Worm (Caenorhabditis elegans) whole organism, L2 larva: ENCODE data around the gene ZC239.4.

Experiments
- C34F6.9 ChIP-seq: fragments of 150-350 bp; optimal IDR thresholded peaks from 2 replicates; lab custom pipeline; 2014; ENCODE audit warnings: missing biosample characterization, missing genetic modification characterization
- F13H6.1 ChIP-seq: sonication (generic microtip); optimal IDR thresholded peaks from 2 replicates; lab custom pipeline; 2016; ENCODE audit warnings: missing genetic modification characterization, missing compliant biosample characterization
- R02D3.7 ChIP-seq: fragments of 150-350 bp; optimal IDR thresholded peaks from 2 replicates; lab custom pipeline; 2014; ENCODE audit warnings: missing biosample characterization, missing genetic modification characterization
- Y55F3AM.14 ChIP-seq: fragments of 200-800 bp; sonication (Bioruptor generic); optimal IDR thresholded peaks from 2 replicates; lab custom pipeline; 2018; ENCODE audit warnings: mild to moderate bottlenecking, missing genetic modification characterization, missing compliant biosample characterization
- ZK546.5 ChIP-seq: sonication (generic microtip); optimal IDR thresholded peaks from 2 replicates; lab custom pipeline; 2017; ENCODE audit warnings: missing biosample characterization, missing genetic modification characterization
- alr-1 ChIP-seq: fragments of 150-350 bp; optimal IDR thresholded peaks from 2 replicates; lab custom pipeline; 2014; ENCODE audit warnings: missing biosample characterization, missing genetic modification characterization
- aly-2 ChIP-seq: fragments of 150-350 bp; optimal IDR thresholded peaks from 2 replicates; lab custom pipeline; 2014; ENCODE audit warnings: missing biosample characterization, missing genetic modification characterization
- ama-1 ChIP-seq: fragments of 150-350 bp; optimal IDR thresholded peaks from 2 replicates; lab custom pipeline; 2018; ENCODE audit warnings: inconsistent platforms
- blmp-1 ChIP-seq: sonication (generic microtip); optimal IDR thresholded peaks from 2 replicates; lab custom pipeline; 2017; ENCODE audit warnings: missing genetic modification characterization, mild to moderate bottlenecking, missing compliant biosample characterization, antibody characterized with exemption, moderate library complexity; ENCODE audit not compliant: insufficient read depth
- ceh-16 ChIP-seq: fragments of 150-350 bp; optimal IDR thresholded peaks from 2 replicates; lab custom pipeline; 2014; ENCODE audit warnings: missing biosample characterization, missing genetic modification characterization
- ceh-82 ChIP-seq: fragments of 150-350 bp; optimal IDR thresholded peaks from 2 replicates; lab custom pipeline; 2014; ENCODE audit warnings: missing biosample characterization, missing genetic modification characterization
- dmd-4 ChIP-seq: sonication (generic microtip); optimal IDR thresholded peaks from 2 replicates; lab custom pipeline; 2017; ENCODE audit warnings: missing biosample characterization, missing genetic modification characterization
- egl-27 ChIP-seq: sonication (generic microtip); optimal IDR thresholded peaks from 3 replicates; lab custom pipeline; 2017; ENCODE audit warnings: missing biosample characterization, missing genetic modification reagents, missing genetic modification characterization
- elt-1 ChIP-seq: fragments of 150-350 bp; optimal IDR thresholded peaks from 2 replicates; lab custom pipeline; 2014; ENCODE audit warnings: missing biosample characterization, missing genetic modification characterization
- elt-3 ChIP-seq: sonication (generic microtip); optimal IDR thresholded peaks from 2 replicates; lab custom pipeline; 2017; ENCODE audit warnings: missing biosample characterization, missing genetic modification characterization
- lin-13 ChIP-seq: fragments of 150-350 bp; optimal IDR thresholded peaks from 2 replicates; lab custom pipeline; 2014; ENCODE audit warnings: missing biosample characterization, missing genetic modification reagents, missing genetic modification characterization
- lsy-2 ChIP-seq, 2 experiments: fragments of 150-350 bp in 1 of 2; sonication (generic microtip) in 1 of 2; optimal IDR thresholded peaks; 2 replicates each; lab custom pipeline; 2014 to 2017; ENCODE audit warnings: missing biosample characterization in 2 of 2, missing genetic modification characterization in 2 of 2
- mab-5 ChIP-seq: fragments of 150-350 bp; optimal IDR thresholded peaks from 2 replicates; lab custom pipeline; 2014; ENCODE audit warnings: missing biosample characterization, missing genetic modification characterization
- mbf-1 ChIP-seq: sonication (generic microtip); optimal IDR thresholded peaks from 2 replicates; lab custom pipeline; 2017; ENCODE audit warnings: missing biosample characterization, missing genetic modification characterization
- nhr-10 ChIP-seq: sonication (generic microtip); optimal IDR thresholded peaks from 2 replicates; lab custom pipeline; 2017; ENCODE audit warnings: missing biosample characterization, missing genetic modification characterization
- nhr-12 ChIP-seq: fragments of 150-350 bp; optimal IDR thresholded peaks from 2 replicates; lab custom pipeline; 2014; ENCODE audit warnings: missing biosample characterization, missing genetic modification characterization
- nhr-129 ChIP-seq: fragments of 150-350 bp; optimal IDR thresholded peaks from 2 replicates; lab custom pipeline; 2014; ENCODE audit warnings: missing biosample characterization, missing genetic modification characterization
- nhr-21 ChIP-seq: fragments of 150-350 bp; optimal IDR thresholded peaks from 2 replicates; lab custom pipeline; 2014; ENCODE audit warnings: missing biosample characterization, missing genetic modification characterization
- nhr-237 ChIP-seq: fragments of 150-350 bp; optimal IDR thresholded peaks from 2 replicates; lab custom pipeline; 2014; ENCODE audit warnings: missing biosample characterization, missing genetic modification characterization
- nhr-25 ChIP-seq: fragments of 150-350 bp; sonication (generic microtip); optimal IDR thresholded peaks from 3 replicates; lab custom pipeline; 2014; ENCODE audit warnings: missing biosample characterization, missing genetic modification characterization
- nhr-6 ChIP-seq: fragments of 150-350 bp; optimal IDR thresholded peaks from 2 replicates; lab custom pipeline; 2014; ENCODE audit warnings: missing biosample characterization, missing genetic modification characterization
- nhr-77 ChIP-seq: fragments of 150-350 bp; optimal IDR thresholded peaks from 2 replicates; lab custom pipeline; 2014; ENCODE audit warnings: missing biosample characterization, missing genetic modification characterization
- sem-4 ChIP-seq: fragments of 150-350 bp; optimal IDR thresholded peaks from 2 replicates; lab custom pipeline; 2014; ENCODE audit warnings: missing biosample characterization, missing genetic modification reagents, missing genetic modification characterization
- skn-1 ChIP-seq: sonication (generic microtip); optimal IDR thresholded peaks from 2 replicates; lab custom pipeline; 2017; ENCODE audit warnings: missing biosample characterization, missing genetic modification characterization
- sma-9 ChIP-seq, 2 experiments: fragments of 150-350 bp in 1 of 2; sonication (generic microtip) in 1 of 2; optimal IDR thresholded peaks; 2 replicates each; lab custom pipeline; 2014 to 2016; ENCODE audit warnings: missing genetic modification characterization in 2 of 2, mild to moderate bottlenecking in 1 of 2, missing biosample characterization in 1 of 2, missing compliant biosample characterization in 1 of 2, missing genetic modification reagents in 1 of 2, moderate library complexity in 1 of 2
- snpc-4 ChIP-seq: fragments of 150-350 bp; optimal IDR thresholded peaks from 2 replicates; lab custom pipeline; 2014; ENCODE audit warnings: missing biosample characterization, missing genetic modification characterization
- unc-39 ChIP-seq: fragments of 150-350 bp; optimal IDR thresholded peaks from 2 replicates; lab custom pipeline; 2014; ENCODE audit warnings: missing biosample characterization, missing genetic modification characterization
- unc-55 ChIP-seq: fragments of 150-350 bp; sonication (generic microtip); optimal IDR thresholded peaks from 3 replicates; lab custom pipeline; 2014; ENCODE audit warnings: missing biosample characterization, missing genetic modification reagents, missing genetic modification characterization
- unc-62 ChIP-seq: fragments of 150-350 bp; optimal IDR thresholded peaks from 2 replicates; lab custom pipeline; 2014; ENCODE audit warnings: missing biosample characterization, missing genetic modification reagents, missing genetic modification characterization
- zag-1 ChIP-seq: fragments of 150-350 bp; optimal IDR thresholded peaks from 2 replicates; lab custom pipeline; 2014; ENCODE audit warnings: missing biosample characterization, missing genetic modification characterization
- ztf-1 ChIP-seq: fragments of 200-800 bp; sonication (Bioruptor generic); conservative IDR thresholded peaks from 2 replicates; pipeline ENCODE4 v1.3.6; 2022; ENCODE audit warnings: missing genetic modification characterization, missing compliant biosample characterization
- ztf-11 ChIP-seq: sonication (generic microtip); optimal IDR thresholded peaks from 2 replicates; lab custom pipeline; 2017; ENCODE audit warnings: missing biosample characterization, missing genetic modification characterization
- ztf-4 ChIP-seq: fragments of 150-350 bp; optimal IDR thresholded peaks from 2 replicates; lab custom pipeline; 2014; ENCODE audit warnings: missing biosample characterization, missing genetic modification characterization

Gene ZC239.4

ce11 chrII:3202519-3202918 is 11.5 kb upstream of the ZC239.4 start, which contains the start of gene sri-53:
sri-53 (minus strand) TSS chrII:3202619.
- TF ChIP-seq aly-2 (tag; lab: Kevin White, UChicago) = no peak
- no peak for TF ChIP-seq unc-62 (GFP tag; lab: Kevin White, UChicago)
- no peak for TF ChIP-seq alr-1 (tag; lab: Kevin White, UChicago)
- TF ChIP-seq ztf-1 = no peak
- TF ChIP-seq mab-5 (tag; lab: Kevin White, UChicago) = no peak
- no peak for TF ChIP-seq ztf-11 (tag; lab: Kevin White, UChicago)
- no peak for TF ChIP-seq nhr-6 (tag; lab: Kevin White, UChicago)
- no peak for TF ChIP-seq dmd-4
- TF ChIP-seq sem-4 (tag; lab: Kevin White, UChicago) = no peak

- TF ChIP-seq sem-4 (tag; lab: Kevin White, UChicago) (no peak), snpc-4 (tag; lab: Kevin White, UChicago) (no peak), lsy-2 (tag; optimal IDR thresholded peaks at IDR 0.05; lab: Kevin White, UChicago) (no peak), elt-1 (tag; lab: Kevin White, UChicago) (no peak), dmd-4 (no peak), ama-1 (lab: Kevin White, UChicago) (no peak), R02D3.7 (tag; lab: Kevin White, UChicago) (no peak), nhr-25 (tag; lab: Kevin White, UChicago) (no peak), elt-3 (tag; lab: Kevin White, UChicago) (no peak), sma-9 (GFP tag; optimal IDR thresholded peaks at IDR 0.05; lab: Kevin White, UChicago) (no peak), sma-9 (tag; optimal IDR thresholded peaks at IDR 0.05; lab: Kevin White, UChicago) (no peak), nhr-12 (tag; lab: Kevin White, UChicago) (no peak), C34F6.9 (tag; lab: Kevin White, UChicago) (no peak), nhr-129 (no peak), unc-62 (GFP tag; lab: Kevin White, UChicago) (no peak), nhr-237 (tag; lab: Kevin White, UChicago) (no peak), nhr-77 (tag; lab: Kevin White, UChicago) (no peak)
Measured at ce11 chrII:3203415-3203814, 10.6 kb upstream of the ZC239.4 start, which contains the start of gene sri-50. sri-50 (plus strand) TSS chrII:3203715.

ce11 chrII:3206423-3206989 is 7.5 kb upstream of the ZC239.4 start, which contains the start of the genes ZC239.20 and ZC239.21:
ZC239.20 (minus strand) TSS chrII:3206523.
ZC239.21 (plus strand) TSS chrII:3206939.
- no peak for TF ChIP-seq nhr-77 (tag; lab: Kevin White, UChicago)
- TF ChIP-seq lin-13 (GFP tag; lab: Kevin White, UChicago) = no peak
- no peak for TF ChIP-seq ceh-82 (tag; lab: Kevin White, UChicago)
- no peak for TF ChIP-seq Y55F3AM.14
- TF ChIP-seq ceh-16 = no peak
- no peak for TF ChIP-seq zag-1
- no peak for TF ChIP-seq ztf-4 (tag; lab: Kevin White, UChicago)
- TF ChIP-seq nhr-10 (tag; lab: Kevin White, UChicago) = no peak
- no peak for TF ChIP-seq unc-55 (GFP tag; lab: Kevin White, UChicago)
- no peak for TF ChIP-seq skn-1 (tag; lab: Kevin White, UChicago)
- TF ChIP-seq sem-4 (tag; lab: Kevin White, UChicago) = no peak
- TF ChIP-seq aly-2 (tag; lab: Kevin White, UChicago) = no peak
- TF ChIP-seq ztf-11 (tag; lab: Kevin White, UChicago) = no peak
- TF ChIP-seq lsy-2 (tag; optimal IDR thresholded peaks at IDR 0.05; lab: Kevin White, UChicago) = no peak
- TF ChIP-seq mbf-1 (tag; lab: Kevin White, UChicago) = no peak
- no peak for TF ChIP-seq egl-27 (tag; lab: Kevin White, UChicago)
- TF ChIP-seq nhr-21 (tag; lab: Kevin White, UChicago) = no peak
- TF ChIP-seq F13H6.1 = no peak
- no peak for TF ChIP-seq unc-39 (tag; lab: Kevin White, UChicago)
- TF ChIP-seq, all 48 proteins: peak for 0

ce11 chrII:3208679-3209078 is 5.3 kb upstream of the ZC239.4 start, which contains the start of gene sdz-35:
sdz-35 (minus strand) TSS chrII:3208779.
- TF ChIP-seq ZK546.5 (tag; lab: Kevin White, UChicago) (no peak), elt-3 (tag; lab: Kevin White, UChicago) (no peak), alr-1 (tag; lab: Kevin White, UChicago) (no peak), unc-62 (GFP tag; lab: Kevin White, UChicago) (no peak), unc-55 (GFP tag; lab: Kevin White, UChicago) (no peak), nhr-77 (tag; lab: Kevin White, UChicago) (no peak), aly-2 (tag; lab: Kevin White, UChicago) (no peak), sma-9 (GFP tag; optimal IDR thresholded peaks at IDR 0.05; lab: Kevin White, UChicago) (no peak), sma-9 (tag; optimal IDR thresholded peaks at IDR 0.05; lab: Kevin White, UChicago) (no peak), unc-39 (tag; lab: Kevin White, UChicago) (no peak), ceh-16 (no peak), C34F6.9 (tag; lab: Kevin White, UChicago) (no peak), dmd-4 (no peak), F13H6.1 (no peak), mbf-1 (tag; lab: Kevin White, UChicago) (no peak), blmp-1 (tag; lab: Kevin White, UChicago) (no peak), ztf-4 (tag; lab: Kevin White, UChicago) (no peak)
